Worm (Caenorhabditis elegans) whole organism, early embryonic: Measurements from ENCODE around the gene xdh-1.

Source experiments
- B0310.2 ChIP-seq: sonication (generic microtip); optimal IDR thresholded peaks from 2 replicates; lab custom pipeline; 2016; ENCODE audit warnings: mild to moderate bottlenecking, missing genetic modification characterization, missing compliant biosample characterization
- aly-1 ChIP-seq: sonication (generic microtip); optimal IDR thresholded peaks from 2 replicates; lab custom pipeline; 2016; ENCODE audit warnings: missing genetic modification characterization, missing compliant biosample characterization
- ama-1 ChIP-seq: fragments of 150-350 bp; optimal IDR thresholded peaks from 2 replicates; lab custom pipeline; 2014
- ceh-13 ChIP-seq: fragments of 200-800 bp; sonication (Bioruptor generic); optimal IDR thresholded peaks from 2 replicates; lab custom pipeline; 2018; ENCODE audit warnings: mild to moderate bottlenecking, missing genetic modification characterization, missing compliant biosample characterization
- ceh-36 ChIP-seq: sonication (generic microtip); optimal IDR thresholded peaks from 2 replicates; lab custom pipeline; 2016; ENCODE audit warnings: missing genetic modification characterization, inconsistent platforms, missing compliant biosample characterization
- flt-1 ChIP-seq: fragments of 200-800 bp; sonication (Bioruptor generic); IDR thresholded peaks from 2 replicates; pipeline ENCODE4 v1.3.6; 2022; ENCODE audit warnings: missing genetic modification characterization, missing compliant biosample characterization
- hmbx-1 ChIP-seq: sonication (generic microtip); optimal IDR thresholded peaks from 2 replicates; lab custom pipeline; 2016; ENCODE audit warnings: mild to moderate bottlenecking, missing genetic modification characterization, missing compliant biosample characterization
- pes-1 ChIP-seq: fragments of 200-800 bp; sonication (Bioruptor generic); IDR thresholded peaks from 2 replicates; pipeline ENCODE4 v1.3.6; 2022; ENCODE audit warnings: missing genetic modification reagents, missing genetic modification characterization, missing compliant biosample characterization
- sea-1 ChIP-seq: fragments of 200-800 bp; sonication (Bioruptor generic); conservative IDR thresholded peaks from 2 replicates; pipeline ENCODE4 v1.3.6; 2022; ENCODE audit warnings: missing genetic modification characterization, missing compliant biosample characterization
- tbx-11 ChIP-seq: fragments of 200-800 bp; sonication (Bioruptor generic); IDR thresholded peaks from 2 replicates; pipeline ENCODE4 v1.3.6; 2022; ENCODE audit warnings: missing genetic modification characterization, missing compliant biosample characterization
- tra-4 ChIP-seq: sonication (generic microtip); optimal IDR thresholded peaks from 2 replicates; lab custom pipeline; 2017; ENCODE audit warnings: missing genetic modification characterization, missing compliant biosample characterization

ce11 chrIV:14391746-14392145 is 20.9 kb downstream of the xdh-1 start:
- TF ChIP-seq tbx-11 (GFP tag; lab: Robert Waterston, UW) (no peak), pes-1 (GFP tag; lab: Robert Waterston, UW) (no peak), tra-4 (tag; lab: Kevin White, UChicago) (no peak), ama-1 (lab: Kevin White, UChicago) (no peak), ceh-36 (no peak), flt-1 (no peak), ceh-13 (GFP tag; lab: Kevin White, UChicago) (no peak), hmbx-1 (tag; lab: Kevin White, UChicago) (no peak), aly-1 (tag; lab: Kevin White, UChicago) (no peak), sea-1 (GFP tag; lab: Robert Waterston, UW) (no peak), B0310.2 (tag; lab: Kevin White, UChicago) (no peak)
